Fruit fly (Drosophila melanogaster) whole organism, embryonic: ENCODE measurements around the gene CG8925.

Source experiments
- Aef1 ChIP-seq: fragments of 200-800 bp; sonication (Bioruptor generic); IDR thresholded peaks from 3 replicates; pipeline ENCODE4 v1.3.6; 2022; ENCODE audit warnings: missing biosample characterization, missing genetic modification characterization
- Blimp-1 ChIP-seq: fragments of 200-800 bp; sonication (Bioruptor generic); optimal IDR thresholded peaks from 3 replicates; lab custom pipeline; 2018; ENCODE audit warnings: missing biosample characterization, missing genetic modification characterization, mild to moderate bottlenecking, moderate library complexity, missing genetic modification reagents
- CG10366 ChIP-seq: fragments of 200-800 bp; sonication (Bioruptor generic); IDR thresholded peaks from 2 replicates; pipeline ENCODE4 v1.3.6; 2022; ENCODE audit warnings: missing biosample characterization, missing genetic modification characterization
- CG10431 ChIP-seq: fragments of 200-800 bp; sonication (Bioruptor generic); optimal IDR thresholded peaks from 3 replicates; lab custom pipeline; 2018; ENCODE audit warnings: missing biosample characterization, mild to moderate bottlenecking, missing genetic modification characterization
- CG11560 ChIP-seq: fragments of 200-800 bp; sonication (Bioruptor generic); IDR thresholded peaks from 3 replicates; pipeline ENCODE4 v1.3.6; 2022; ENCODE audit warnings: missing biosample characterization, missing genetic modification characterization
- CG12391 ChIP-seq: fragments of 200-800 bp; sonication (Bioruptor generic); optimal IDR thresholded peaks from 3 replicates; lab custom pipeline; 2018; ENCODE audit warnings: missing biosample characterization, mild to moderate bottlenecking, missing genetic modification characterization, moderate library complexity
- CG13296 ChIP-seq: fragments of 200-800 bp; sonication (Bioruptor generic); optimal IDR thresholded peaks from 3 replicates; lab custom pipeline; 2018; ENCODE audit warnings: missing biosample characterization, mild to moderate bottlenecking, missing genetic modification characterization
- CG13424 ChIP-seq: fragments of 200-800 bp; sonication (Bioruptor generic); optimal IDR thresholded peaks from 2 replicates; lab custom pipeline; 2019; ENCODE audit warnings: missing biosample characterization, mild to moderate bottlenecking, missing genetic modification characterization, moderate library complexity
- CG13624 ChIP-seq: fragments of 200-800 bp; sonication (Bioruptor generic); optimal IDR thresholded peaks from 2 replicates; lab custom pipeline; 2016; ENCODE audit warnings: missing biosample characterization, missing genetic modification characterization
- CG14710 ChIP-seq: fragments of 200-800 bp; sonication (Bioruptor generic); optimal IDR thresholded peaks from 3 replicates; lab custom pipeline; 2019; ENCODE audit warnings: missing biosample characterization, mild to moderate bottlenecking, missing genetic modification characterization, moderate library complexity
- CG15073 ChIP-seq: fragments of 200-800 bp; sonication (Bioruptor generic); optimal IDR thresholded peaks from 2 replicates; lab custom pipeline; 2016; ENCODE audit warnings: missing biosample characterization, missing genetic modification characterization
- CG16815 ChIP-seq: fragments of 200-800 bp; sonication (Bioruptor generic); optimal IDR thresholded peaks from 3 replicates; lab custom pipeline; 2017; ENCODE audit warnings: missing biosample characterization, mild to moderate bottlenecking, missing genetic modification characterization
- CG2116 ChIP-seq: fragments of 200-800 bp; sonication (Bioruptor generic); optimal IDR thresholded peaks from 3 replicates; lab custom pipeline; 2018; ENCODE audit warnings: missing biosample characterization, mild to moderate bottlenecking, missing genetic modification characterization
- CG30403 ChIP-seq: fragments of 200-800 bp; sonication (Bioruptor generic); optimal IDR thresholded peaks from 3 replicates; lab custom pipeline; 2016; ENCODE audit warnings: missing biosample characterization, missing genetic modification characterization
- CG30431 ChIP-seq: fragments of 200-800 bp; sonication (Bioruptor generic); optimal IDR thresholded peaks from 2 replicates; lab custom pipeline; 2017; ENCODE audit warnings: missing biosample characterization, missing genetic modification characterization
- CG4424 ChIP-seq: fragments of 200-800 bp; sonication (Bioruptor generic); optimal IDR thresholded peaks from 3 replicates; lab custom pipeline; 2016; ENCODE audit warnings: missing biosample characterization, missing genetic modification characterization
- CG6654 ChIP-seq: fragments of 200-800 bp; sonication (Bioruptor generic); optimal IDR thresholded peaks from 2 replicates; lab custom pipeline; 2017; ENCODE audit warnings: missing biosample characterization, mild to moderate bottlenecking, missing genetic modification characterization
- CG9215 ChIP-seq: fragments of 200-800 bp; sonication (Bioruptor generic); IDR thresholded peaks from 2 replicates; pipeline ENCODE4 v1.3.6; 2022; ENCODE audit warnings: missing biosample characterization, missing genetic modification characterization
- CG9609 ChIP-seq: fragments of 200-800 bp; sonication (Bioruptor generic); optimal IDR thresholded peaks from 3 replicates; lab custom pipeline; 2016; ENCODE audit warnings: missing biosample characterization, missing genetic modification characterization
- Chrac-16 ChIP-seq: fragments of 200-800 bp; sonication (Bioruptor generic); optimal IDR thresholded peaks from 3 replicates; lab custom pipeline; 2016; ENCODE audit warnings: missing biosample characterization, missing genetic modification characterization
- CoRest ChIP-seq: fragments of 200-800 bp; sonication (Bioruptor generic); optimal IDR thresholded peaks from 3 replicates; lab custom pipeline; 2018; ENCODE audit warnings: missing biosample characterization, mild to moderate bottlenecking, missing genetic modification characterization, moderate library complexity
- Dbx ChIP-seq: fragments of 200-800 bp; sonication (Bioruptor generic); IDR thresholded peaks from 3 replicates; pipeline ENCODE4 v1.3.6; 2022; ENCODE audit warnings: missing biosample characterization, missing genetic modification characterization
- Dref ChIP-seq: fragments of 200-800 bp; sonication (Bioruptor generic); IDR thresholded peaks from 2 replicates; pipeline ENCODE4 v1.3.6; 2022; ENCODE audit warnings: missing biosample characterization, missing genetic modification characterization
- H15 ChIP-seq: fragments of 200-800 bp; sonication (Bioruptor generic); IDR thresholded peaks from 3 replicates; pipeline ENCODE4 v1.3.6; 2022; ENCODE audit warnings: missing biosample characterization, missing genetic modification characterization
- Optix ChIP-seq: fragments of 200-800 bp; sonication (Bioruptor generic); IDR thresholded peaks from 3 replicates; pipeline ENCODE4 v1.3.6; 2022; ENCODE audit warnings: missing biosample characterization, missing genetic modification characterization
- Sry-δ ChIP-seq: fragments of 200-800 bp; sonication (Bioruptor generic); optimal IDR thresholded peaks from 2 replicates; lab custom pipeline; 2016; ENCODE audit warnings: missing biosample characterization, missing genetic modification characterization
- Stat92E ChIP-seq, 3 experiments: fragments of >200 bp in 2 of 3; fragments of 200-800 bp in 1 of 3; sonication (Bioruptor generic) in 1 of 3; optimal IDR thresholded peaks; 2 replicates each; lab custom pipeline; 2017 to 2019; ENCODE audit warnings: missing biosample characterization in 3 of 3, missing genetic modification characterization in 3 of 3, mild to moderate bottlenecking in 1 of 3, moderate library complexity in 1 of 3
- Tbp ChIP-seq: fragments of >200 bp; optimal IDR thresholded peaks from 2 replicates; lab custom pipeline; 2018; ENCODE audit warnings: missing biosample characterization, missing genetic modification characterization
- dimm ChIP-seq: fragments of 200-800 bp; sonication (Bioruptor generic); IDR thresholded peaks from 2 replicates; pipeline ENCODE4 v1.3.6; 2022; ENCODE audit warnings: missing biosample characterization, missing genetic modification characterization
- en ChIP-seq: fragments of 200-800 bp; sonication (Bioruptor generic); optimal IDR thresholded peaks from 2 replicates; lab custom pipeline; 2016; ENCODE audit warnings: missing biosample characterization, missing genetic modification characterization
- exex ChIP-seq: fragments of 200-800 bp; sonication (Bioruptor generic); optimal IDR thresholded peaks from 4 replicates; lab custom pipeline; 2018; ENCODE audit warnings: missing biosample characterization, mild to moderate bottlenecking, missing genetic modification characterization, moderate library complexity
- fu2 ChIP-seq: fragments of 200-800 bp; sonication (Bioruptor generic); optimal IDR thresholded peaks from 2 replicates; lab custom pipeline; 2016; ENCODE audit warnings: missing biosample characterization, missing genetic modification characterization
- gcm2 ChIP-seq: fragments of 200-800 bp; sonication (Bioruptor generic); optimal IDR thresholded peaks from 2 replicates; lab custom pipeline; 2016; ENCODE audit warnings: missing biosample characterization, missing genetic modification characterization
- ham ChIP-seq: fragments of 200-800 bp; sonication (Bioruptor generic); IDR thresholded peaks from 2 replicates; pipeline ENCODE4 v1.3.6; 2022; ENCODE audit warnings: missing biosample characterization, missing genetic modification characterization
- ind ChIP-seq: fragments of 200-800 bp; sonication (Bioruptor generic); optimal IDR thresholded peaks from 3 replicates; lab custom pipeline; 2016; ENCODE audit warnings: missing biosample characterization, missing genetic modification characterization
- jumu ChIP-seq: fragments of 200-800 bp; sonication (Bioruptor generic); optimal IDR thresholded peaks from 3 replicates; lab custom pipeline; 2016; ENCODE audit warnings: missing biosample characterization, missing genetic modification characterization
- lab ChIP-seq: fragments of 200-800 bp; sonication (Bioruptor generic); optimal IDR thresholded peaks from 3 replicates; lab custom pipeline; 2017; ENCODE audit warnings: missing biosample characterization, missing genetic modification characterization, mild to moderate bottlenecking, moderate library complexity, missing genetic modification reagents
- lola ChIP-seq, 3 experiments: fragments of >200 bp in 2 of 3; fragments of 200-800 bp in 1 of 3; sonication (Bioruptor generic) in 1 of 3; optimal IDR thresholded peaks; 2 replicates each; lab custom pipeline; 2017 to 2019; ENCODE audit warnings: missing biosample characterization in 3 of 3, missing genetic modification characterization in 3 of 3, mild to moderate bottlenecking in 1 of 3, moderate library complexity in 1 of 3
- mirr ChIP-seq: fragments of 200-800 bp; sonication (Bioruptor generic); optimal IDR thresholded peaks from 3 replicates; lab custom pipeline; 2018; ENCODE audit warnings: missing biosample characterization, mild to moderate bottlenecking, missing genetic modification characterization
- nerfin-1 ChIP-seq: fragments of 200-800 bp; sonication (Bioruptor generic); optimal IDR thresholded peaks from 3 replicates; lab custom pipeline; 2019; ENCODE audit warnings: missing biosample characterization, mild to moderate bottlenecking, missing genetic modification characterization, moderate library complexity
- org-1 ChIP-seq: fragments of 200-800 bp; sonication (Bioruptor generic); optimal IDR thresholded peaks from 2 replicates; lab custom pipeline; 2017; ENCODE audit warnings: missing biosample characterization, missing genetic modification characterization
- peb ChIP-seq: fragments of 200-800 bp; sonication (Bioruptor generic); IDR thresholded peaks from 2 replicates; pipeline ENCODE4 v1.3.6; 2022; ENCODE audit warnings: missing biosample characterization, missing genetic modification characterization
- pfk ChIP-seq: fragments of 200-800 bp; sonication (Bioruptor generic); optimal IDR thresholded peaks from 2 replicates; lab custom pipeline; 2018; ENCODE audit warnings: missing biosample characterization, mild to moderate bottlenecking, missing genetic modification characterization, moderate library complexity
- prd ChIP-seq, 3 experiments: fragments of >200 bp in 2 of 3; fragments of 200-800 bp in 1 of 3; sonication (Bioruptor generic) in 1 of 3; optimal IDR thresholded peaks in 2 of 3; IDR thresholded peaks in 1 of 3; 2 replicates in 2 of 3; 3 replicates in 1 of 3; pipeline versions ENCODE4 v1.3.6 to Lab custom; 2017 to 2022; ENCODE audit warnings: missing biosample characterization in 1 of 3, missing genetic modification characterization in 1 of 3
- pros ChIP-seq: fragments of 200-800 bp; sonication (Bioruptor generic); optimal IDR thresholded peaks from 3 replicates; lab custom pipeline; 2019; ENCODE audit warnings: missing biosample characterization, mild to moderate bottlenecking, missing genetic modification characterization, moderate library complexity
- repo ChIP-seq: fragments of 200-800 bp; sonication (Bioruptor generic); optimal IDR thresholded peaks from 2 replicates; lab custom pipeline; 2016; ENCODE audit warnings: missing biosample characterization, missing genetic modification characterization
- sim ChIP-seq: fragments of 200-800 bp; sonication (Bioruptor generic); IDR thresholded peaks from 2 replicates; pipeline ENCODE4 v1.3.6; 2022; ENCODE audit warnings: missing biosample characterization, missing genetic modification characterization
- sna ChIP-seq: fragments of 200-800 bp; sonication (Bioruptor generic); IDR thresholded peaks from 2 replicates; pipeline ENCODE4 v1.3.6; 2022; ENCODE audit warnings: missing biosample characterization, missing genetic modification characterization; ENCODE audit not compliant: partially characterized antibody

CG8925 gene

dm6 chr3R:16212859-16213708, 41.3 kb downstream of the CG8925 start (continued):
- TF ChIP-seq lab (GFP tag; lab: Kevin White, UChicago) (peak; percentile 75), mirr (GFP tag; lab: Kevin White, UChicago) (no peak), repo (GFP tag; lab: Kevin White, UChicago) (no peak), gcm2 (GFP tag; lab: Kevin White, UChicago) (no peak), CG2116 (GFP tag; lab: Kevin White, UChicago) (no peak), CG10431 (GFP tag; lab: Kevin White, UChicago) (peak; percentile 26), CG4424 (GFP tag; lab: Kevin White, UChicago) (peak; percentile 50), CG13296 (GFP tag; lab: Kevin White, UChicago) (peak; percentile 28), nerfin-1 (tag; lab: Kevin White, UChicago) (no peak), dimm (GFP tag; lab: Robert Waterston, UW) (no peak), ind (GFP tag; lab: Kevin White, UChicago) (peak; percentile 13), CG13624 (GFP tag; lab: Kevin White, UChicago) (no peak), peb (no peak), Blimp-1 (peak; percentile 53), pfk (GFP tag; lab: Kevin White, UChicago) (no peak), CG13424 (tag; lab: Kevin White, UChicago) (peak; percentile 59), CG11560 (tag; lab: Robert Waterston, UW) (no peak), sim (GFP tag; lab: Robert Waterston, UW) (no peak), Sry-δ (no peak), CG6654 (GFP tag; lab: Kevin White, UChicago) (peak; percentile 42), CG16815 (GFP tag; lab: Kevin White, UChicago) (no peak), lola (GFP tag; optimal IDR thresholded peaks at IDR 0.05; lab: Kevin White, UChicago) (peak in 1 of 3 experiments; percentile 42), pros (GFP tag; lab: Kevin White, UChicago) (no peak), Dref (peak; percentile 25; the same call in 1 of the 2 replicates), CG15073 (no peak), en (GFP tag; lab: Kevin White, UChicago) (no peak), Tbp (no peak), Stat92E (GFP tag; optimal IDR thresholded peaks at IDR 0.05; lab: Kevin White, UChicago) (no peak), Chrac-16 (GFP tag; lab: Kevin White, UChicago) (no peak), Optix (GFP tag; lab: Robert Waterston, UW) (no peak), org-1 (GFP tag; lab: Kevin White, UChicago) (peak; percentile 46), ham (GFP tag; lab: Robert Waterston, UW) (0 out of 2 replicates have a peak, but pooled peaks have one; percentile 15), CoRest (tag; lab: Kevin White, UChicago) (peak; percentile 43), CG10366 (GFP tag; lab: Robert Waterston, UW) (peak; percentile 41), exex (tag; lab: Kevin White, UChicago) (peak; percentile 24), fu2 (GFP tag; lab: Kevin White, UChicago) (no peak), CG9609 (GFP tag; lab: Kevin White, UChicago) (no peak), Aef1 (GFP tag; lab: Robert Waterston, UW) (no peak), H15 (GFP tag; lab: Robert Waterston, UW) (no peak), CG12391 (peak; percentile 37), Dbx (GFP tag; lab: Robert Waterston, UW) (peak; percentile 41; the same call in 1 of the 3 replicates), CG30403 (peak; percentile 56), jumu (GFP tag; lab: Kevin White, UChicago) (no peak), prd (optimal IDR thresholded peaks at IDR 0.05; lab: Kevin White, UChicago) (no peak), prd (GFP tag; IDR thresholded peaks at IDR 0.05; lab: Robert Waterston, UW) (no peak), CG30431 (no peak), CG14710 (tag; lab: Kevin White, UChicago) (peak; percentile 60), CG9215 (no peak), sna (GFP tag; lab: Robert Waterston, UW) (0 out of 2 replicates have a peak, but pooled peaks have one; percentile 13)
